Fruit fly (Drosophila melanogaster) whole organism, adult: ENCODE measurements around the gene CG6738.

Experiments
- CG11617 ChIP-seq: fragments of 200-800 bp; sonication (Bioruptor generic); optimal IDR thresholded peaks from 2 replicates; lab custom pipeline; 2017; ENCODE audit warnings: mild to moderate bottlenecking, missing biosample characterization, missing genetic modification reagents, missing genetic modification characterization
- CG12768 ChIP-seq: fragments of 200-800 bp; sonication (Bioruptor generic); optimal IDR thresholded peaks from 2 replicates; lab custom pipeline; 2017; ENCODE audit warnings: missing biosample characterization, missing genetic modification characterization, mild to moderate bottlenecking, moderate library complexity, missing genetic modification reagents
- CG14711 ChIP-seq: fragments of 200-800 bp; sonication (Bioruptor generic); optimal IDR thresholded peaks from 2 replicates; lab custom pipeline; 2018; ENCODE audit warnings: missing biosample characterization, mild to moderate bottlenecking, missing genetic modification characterization, moderate library complexity
- CG1620 ChIP-seq: fragments of 200-800 bp; sonication (Bioruptor generic); optimal IDR thresholded peaks from 2 replicates; lab custom pipeline; 2016; ENCODE audit warnings: missing biosample characterization, missing genetic modification characterization
- CG33017 ChIP-seq: fragments of 200-800 bp; sonication (Bioruptor generic); optimal IDR thresholded peaks from 2 replicates; lab custom pipeline; 2018; ENCODE audit warnings: missing biosample characterization, mild to moderate bottlenecking, missing genetic modification characterization, moderate library complexity
- CG5204 ChIP-seq: fragments of 200-800 bp; sonication (Bioruptor generic); optimal IDR thresholded peaks from 2 replicates; lab custom pipeline; 2016; ENCODE audit warnings: missing biosample characterization, missing genetic modification characterization
- CG7045 ChIP-seq: fragments of 200-800 bp; sonication (Bioruptor generic); optimal IDR thresholded peaks from 2 replicates; lab custom pipeline; 2017; ENCODE audit warnings: missing biosample characterization, mild to moderate bottlenecking, missing genetic modification characterization
- CG7101 ChIP-seq: fragments of 200-800 bp; sonication (Bioruptor generic); optimal IDR thresholded peaks from 2 replicates; lab custom pipeline; 2018; ENCODE audit warnings: missing biosample characterization, mild to moderate bottlenecking, missing genetic modification characterization, moderate library complexity
- Clk ChIP-seq: fragments of 200-800 bp; sonication (Bioruptor generic); optimal IDR thresholded peaks from 2 replicates; lab custom pipeline; 2017; ENCODE audit warnings: missing biosample characterization, missing genetic modification characterization
- Crg-1 ChIP-seq: fragments of 200-800 bp; sonication (Bioruptor generic); optimal IDR thresholded peaks from 2 replicates; lab custom pipeline; 2016; ENCODE audit warnings: missing biosample characterization, missing genetic modification characterization
- Hr96 ChIP-seq: fragments of 200-800 bp; sonication (Bioruptor generic); optimal IDR thresholded peaks from 2 replicates; lab custom pipeline; 2016; ENCODE audit warnings: missing biosample characterization, missing genetic modification characterization
- Mnt ChIP-seq: fragments of 200-800 bp; sonication (Bioruptor generic); optimal IDR thresholded peaks from 2 replicates; lab custom pipeline; 2016; ENCODE audit warnings: missing biosample characterization, mild to moderate bottlenecking, missing genetic modification characterization
- bab1 ChIP-seq: fragments of 200-800 bp; sonication (Bioruptor generic); optimal IDR thresholded peaks from 3 replicates; lab custom pipeline; 2019; ENCODE audit warnings: missing biosample characterization, mild to moderate bottlenecking, missing genetic modification characterization, moderate library complexity
- cic ChIP-seq: fragments of 200-800 bp; sonication (Bioruptor generic); optimal IDR thresholded peaks from 2 replicates; lab custom pipeline; 2017; ENCODE audit warnings: missing biosample characterization, mild to moderate bottlenecking, missing genetic modification characterization, moderate library complexity
- cnc ChIP-seq, 2 experiments: fragments of >200 bp; optimal IDR thresholded peaks; 2 replicates each; lab custom pipeline; 2017
- kay ChIP-seq: fragments of 200-800 bp; sonication (Bioruptor generic); peaks from one replicate; lab custom pipeline; 2016; ENCODE audit warnings: missing biosample characterization, missing genetic modification characterization, borderline replicate concordance
- ovo ChIP-seq: fragments of 200-800 bp; sonication (Bioruptor generic); optimal IDR thresholded peaks from 2 replicates; lab custom pipeline; 2016; ENCODE audit warnings: missing biosample characterization, missing genetic modification characterization
- pad ChIP-seq: fragments of 200-800 bp; sonication (Bioruptor generic); optimal IDR thresholded peaks from 3 replicates; lab custom pipeline; 2017; ENCODE audit warnings: missing biosample characterization, missing genetic modification characterization, mild to moderate bottlenecking, moderate library complexity, missing genetic modification reagents
- tj ChIP-seq: fragments of 200-800 bp; sonication (Bioruptor generic); optimal IDR thresholded peaks from 3 replicates; lab custom pipeline; 2017; ENCODE audit warnings: missing biosample characterization, mild to moderate bottlenecking, missing genetic modification characterization, moderate library complexity
- toe ChIP-seq: fragments of 200-800 bp; sonication (Bioruptor generic); optimal IDR thresholded peaks from 2 replicates; lab custom pipeline; 2016; ENCODE audit warnings: missing biosample characterization, missing genetic modification characterization

Gene CG6738

dm6 chr3R:23099233-23099632 lies at the start of gene CG6738:
TSS of gene CG6738 (plus strand) at chr3R:23099533.
- TF ChIP-seq pad (no peak), ovo (GFP tag; lab: Kevin White, UChicago) (no peak), cnc (optimal IDR thresholded peaks at IDR 0.05; lab: Kevin White, UChicago) (no peak), CG7101 (tag; lab: Kevin White, UChicago) (no peak), Mnt (GFP tag; lab: Kevin White, UChicago) (no peak), CG11617 (no peak), Hr96 (GFP tag; lab: Kevin White, UChicago) (no peak), toe (GFP tag; lab: Kevin White, UChicago) (no peak), Crg-1 (GFP tag; lab: Kevin White, UChicago) (no peak), bab1 (GFP tag; lab: Kevin White, UChicago) (no peak), tj (GFP tag; lab: Kevin White, UChicago) (no peak), cic (no peak), CG33017 (no peak), CG12768 (no peak), CG1620 (GFP tag; lab: Kevin White, UChicago) (no peak), kay (GFP tag; lab: Kevin White, UChicago) (no peak)

dm6 chr3R:23051639-23052125 lies 47.7 kb upstream of the CG6738 start, which contains the start of gene Gr94a:
TSS of gene Gr94a (plus strand) at chr3R:23051689.
- TF ChIP-seq toe (GFP tag; lab: Kevin White, UChicago) = no peak
- TF ChIP-seq CG12768 = no peak

- TF ChIP-seq CG33017 (no peak), Mnt (GFP tag; lab: Kevin White, UChicago) (no peak), CG12768 (no peak), toe (GFP tag; lab: Kevin White, UChicago) (no peak), bab1 (GFP tag; lab: Kevin White, UChicago) (no peak), cnc (optimal IDR thresholded peaks at IDR 0.05; lab: Kevin White, UChicago) (no peak), kay (GFP tag; lab: Kevin White, UChicago) (no peak), Crg-1 (GFP tag; lab: Kevin White, UChicago) (no peak), pad (no peak), ovo (GFP tag; lab: Kevin White, UChicago) (no peak), CG5204 (GFP tag; lab: Kevin White, UChicago) (no peak), CG7101 (tag; lab: Kevin White, UChicago) (no peak), CG7045 (GFP tag; lab: Kevin White, UChicago) (no peak), cic (no peak), tj (GFP tag; lab: Kevin White, UChicago) (no peak), Hr96 (GFP tag; lab: Kevin White, UChicago) (no peak), CG1620 (GFP tag; lab: Kevin White, UChicago) (no peak)
Measured at dm6 chr3R:23053135-23053730, 46.1 kb upstream of the CG6738 start.

- TF ChIP-seq Mnt (GFP tag; lab: Kevin White, UChicago) = peak; percentile 7
- TF ChIP-seq CG33017 = no peak
- peak; percentile 35 for TF ChIP-seq toe (GFP tag; lab: Kevin White, UChicago)
- peak; percentile 49 for TF ChIP-seq CG7101 (tag; lab: Kevin White, UChicago)
- peak; percentile 23 for TF ChIP-seq CG1620 (GFP tag; lab: Kevin White, UChicago)
- TF ChIP-seq CG14711 = peak; percentile 51
- peak; percentile 51 for TF ChIP-seq bab1 (GFP tag; lab: Kevin White, UChicago)
- TF ChIP-seq Clk = no peak
- TF ChIP-seq kay (GFP tag; lab: Kevin White, UChicago) = no peak
- no peak for TF ChIP-seq Crg-1 (GFP tag; lab: Kevin White, UChicago)
- no peak for TF ChIP-seq CG7045 (GFP tag; lab: Kevin White, UChicago)
- peak; percentile 33 for TF ChIP-seq CG11617
- peak; percentile 35 for TF ChIP-seq CG5204 (GFP tag; lab: Kevin White, UChicago)
- TF ChIP-seq Hr96 (GFP tag; lab: Kevin White, UChicago) = peak; percentile 22
- TF ChIP-seq pad = peak; percentile 18
Measured at dm6 chr3R:23053936-23054335, 45.4 kb upstream of the CG6738 start, which contains the start of gene p53. TSS of gene p53 (minus strand) at chr3R:23054082.

- TF ChIP-seq CG11617 (no peak), CG33017 (no peak), CG7045 (GFP tag; lab: Kevin White, UChicago) (no peak), bab1 (GFP tag; lab: Kevin White, UChicago) (no peak), Clk (no peak), kay (GFP tag; lab: Kevin White, UChicago) (no peak), tj (GFP tag; lab: Kevin White, UChicago) (no peak), CG14711 (no peak), Mnt (GFP tag; lab: Kevin White, UChicago) (no peak), CG5204 (GFP tag; lab: Kevin White, UChicago) (no peak), CG1620 (GFP tag; lab: Kevin White, UChicago) (no peak), cic (no peak), cnc (optimal IDR thresholded peaks at IDR 0.05; lab: Kevin White, UChicago) (no peak), ovo (GFP tag; lab: Kevin White, UChicago) (no peak), pad (no peak)
Measured at dm6 chr3R:23056113-23056512, 43.2 kb upstream of the CG6738 start.

dm6 chr3R:23056753-23057152 lies 42.6 kb upstream of the CG6738 start:
- TF ChIP-seq CG12768 (no peak), Mnt (GFP tag; lab: Kevin White, UChicago) (peak; percentile 11), kay (GFP tag; lab: Kevin White, UChicago) (no peak), cic (peak; percentile 11), pad (no peak)
